Worm (Caenorhabditis elegans): ENCODE data around the gene nas-28.

- TF ChIP-seq pha-4 (tag; optimal IDR thresholded peaks at IDR 0.05) (no peak), lin-32 (GFP tag; optimal IDR thresholded peaks at IDR 0.05) (no peak), blmp-1 (tag; optimal IDR thresholded peaks at IDR 0.05) (no peak), unc-39 (tag; optimal IDR thresholded peaks at IDR 0.05) (no peak), nhr-2 (tag; optimal IDR thresholded peaks at IDR 0.05) (no peak), nhr-12 (tag; optimal IDR thresholded peaks at IDR 0.05) (no peak), tbx-8 (GFP tag; optimal IDR thresholded peaks at IDR 0.05) (no peak), M03D4.4 (tag; optimal IDR thresholded peaks at IDR 0.05) (no peak), nhr-237 (tag; optimal IDR thresholded peaks at IDR 0.05) (no peak), ces-1 (GFP tag; optimal IDR thresholded peaks at IDR 0.05) (no peak), elt-1 (tag; optimal IDR thresholded peaks at IDR 0.05; ENCODE audit: borderline replicate concordance, insufficient read depth) (no peak), mep-1 (tag; optimal IDR thresholded peaks at IDR 0.05) (no peak), ceh-39 (tag; optimal IDR thresholded peaks at IDR 0.05) (no peak), bed-3 (GFP tag; optimal IDR thresholded peaks at IDR 0.05) (no peak)
These were observed 6.8 kb downstream of the nas-28 start for ce11 chrIII:6176172-6176571.

Data from whole organism, mixed stage, embryonic.